Fruit fly (Drosophila melanogaster): Measurements from ENCODE around the gene Tsp86D.

The Tsp86D gene

DNA sequence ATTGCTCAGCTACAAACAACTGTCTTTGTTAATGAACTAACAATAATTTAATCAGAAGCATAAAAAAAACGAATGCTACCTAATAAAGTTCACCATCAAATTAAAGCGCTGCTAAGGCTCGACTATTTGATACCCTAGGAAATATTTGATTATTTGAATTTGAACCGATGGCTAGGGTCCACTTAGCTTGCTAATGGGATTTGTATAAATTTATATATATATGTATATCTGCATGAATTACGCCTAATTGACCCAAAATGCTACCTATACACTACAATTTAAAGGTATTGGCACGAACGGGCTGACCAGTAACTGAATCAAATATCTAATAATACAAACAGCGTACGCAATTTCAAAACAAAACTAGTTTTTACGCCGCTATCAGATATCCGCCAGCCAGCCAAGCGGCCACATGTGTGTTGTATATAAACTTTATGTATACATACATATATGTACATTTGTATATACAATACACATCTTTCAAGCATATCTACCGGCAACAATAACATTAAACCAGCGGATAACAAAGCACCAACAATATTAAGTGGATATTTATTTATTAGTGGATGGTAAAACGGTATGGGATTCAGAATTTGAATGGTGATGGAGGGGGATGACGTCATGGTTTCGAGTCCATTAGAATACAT is 15.6 kb downstream of the Tsp86D start (continued):
- TF ChIP-seq CG6272 (GFP tag; IDR thresholded peaks at IDR 0.05), result peak; percentile 72
- peak; percentile 16 for TF ChIP-seq CG18476 (GFP tag; optimal IDR thresholded peaks at IDR 0.05)
- TF ChIP-seq CG6683 (GFP tag; optimal IDR thresholded peaks at IDR 0.05), result peak; percentile 44
- peak; percentile 19 for TF ChIP-seq CG6765 (GFP tag; optimal IDR thresholded peaks at IDR 0.05)
- no peak for TF ChIP-seq vnd (GFP tag; IDR thresholded peaks at IDR 0.05; ENCODE audit: partially characterized antibody)
- peak; percentile 85 for TF ChIP-seq CG6175 (GFP tag; IDR thresholded peaks at IDR 0.05)
- peak; percentile 88 for TF ChIP-seq CG11456 (GFP tag; IDR thresholded peaks at IDR 0.05)
- peak; percentile 51 for TF ChIP-seq sd (tag; optimal IDR thresholded peaks at IDR 0.05)
- peak; percentile 81 for TF ChIP-seq slbo (GFP tag; IDR thresholded peaks at IDR 0.05)
- TF ChIP-seq luna (GFP tag; optimal IDR thresholded peaks at IDR 0.05), result no peak
- TF ChIP-seq Gsc (GFP tag; IDR thresholded peaks at IDR 0.05), result peak; percentile 9; the same call in 1 of the 2 replicates
- peak; percentile 65 for TF ChIP-seq CG12659 (GFP tag; optimal IDR thresholded peaks at IDR 0.05)
- TF ChIP-seq crol (GFP tag; IDR thresholded peaks at IDR 0.05), result no peak
- TF ChIP-seq CG12219 (GFP tag; optimal IDR thresholded peaks at IDR 0.05), result peak; percentile 51
- TF ChIP-seq CG34422 (GFP tag; IDR thresholded peaks at IDR 0.05), result peak; percentile 89
- peak; percentile 70 for TF ChIP-seq H2.0 (GFP tag; IDR thresholded peaks at IDR 0.05)
- no peak for TF ChIP-seq Hr39 (optimal IDR thresholded peaks at IDR 0.05)
- TF ChIP-seq schlank (tag; optimal IDR thresholded peaks at IDR 0.05), result peak; percentile 45
- peak; percentile 49 for TF ChIP-seq Nf-YC (tag; optimal IDR thresholded peaks at IDR 0.05)
- TF ChIP-seq crp (GFP tag; optimal IDR thresholded peaks at IDR 0.05), result no peak
- TF ChIP-seq CG15073 (GFP tag; optimal IDR thresholded peaks at IDR 0.05), result no peak
- peak; percentile 72 for TF ChIP-seq CG4730 (GFP tag; IDR thresholded peaks at IDR 0.05)
- peak; percentile 44; the same call in 1 of the 2 replicates for TF ChIP-seq E2f2 (GFP tag; IDR thresholded peaks at IDR 0.05)
- no peak for TF ChIP-seq CG31365 (tag; optimal IDR thresholded peaks at IDR 0.05)
- peak; percentile 64 for TF ChIP-seq CG12769 (tag; optimal IDR thresholded peaks at IDR 0.05)
- TF ChIP-seq inv (GFP tag; IDR thresholded peaks at IDR 0.05; ENCODE audit: partially characterized antibody), result no peak
- TF ChIP-seq CG33557 (GFP tag; optimal IDR thresholded peaks at IDR 0.05), result no peak
- peak; percentile 8 for TF ChIP-seq wek (GFP tag; optimal IDR thresholded peaks at IDR 0.05)
- no peak for TF ChIP-seq Bgb (GFP tag; IDR thresholded peaks at IDR 0.05; ENCODE audit: partially characterized antibody)
- peak; percentile 75 for TF ChIP-seq Ada2b (GFP tag; IDR thresholded peaks at IDR 0.05)
- TF ChIP-seq HHEX (GFP tag; optimal IDR thresholded peaks at IDR 0.05), result peak; percentile 83
- no peak for TF ChIP-seq Dad (GFP tag; optimal IDR thresholded peaks at IDR 0.05)
- TF ChIP-seq CG32772 (GFP tag; IDR thresholded peaks at IDR 0.05), result peak; percentile 75
- TF ChIP-seq gt (GFP tag; IDR thresholded peaks at IDR 0.05), result no peak
- TF ChIP-seq CG2116 (GFP tag; optimal IDR thresholded peaks at IDR 0.05), result no peak
- TF ChIP-seq lbe (GFP tag; optimal IDR thresholded peaks at IDR 0.05), result no peak
- peak; percentile 51 for TF ChIP-seq Poxn (GFP tag; IDR thresholded peaks at IDR 0.05)
- TF ChIP-seq Camta (GFP tag; optimal IDR thresholded peaks at IDR 0.05), result no peak
- TF ChIP-seq Blimp-1 (GFP tag; optimal IDR thresholded peaks at IDR 0.05), result peak; percentile 54
- TF ChIP-seq Spps (tag; optimal IDR thresholded peaks at IDR 0.05), result no peak
- no peak for TF ChIP-seq Trl (optimal IDR thresholded peaks at IDR 0.05)
- no peak for TF ChIP-seq Trl (GFP tag; optimal IDR thresholded peaks at IDR 0.05)
- no peak for TF ChIP-seq CG15479 (GFP tag; optimal IDR thresholded peaks at IDR 0.05)
- peak; percentile 64 for TF ChIP-seq esg (GFP tag; conservative IDR thresholded peaks at IDR 0.05)
- peak; percentile 67 for TF ChIP-seq CG10366 (GFP tag; IDR thresholded peaks at IDR 0.05)
- TF ChIP-seq Chrac-16 (GFP tag; optimal IDR thresholded peaks at IDR 0.05), result no peak
- TF ChIP-seq CG10274 (GFP tag; optimal IDR thresholded peaks at IDR 0.05), result peak; percentile 51
- no peak for TF ChIP-seq Dip3 (GFP tag; optimal IDR thresholded peaks at IDR 0.05)

All from whole organism, embryonic.